Fruit fly (Drosophila melanogaster): ENCODE measurements around the gene Nha2.

DNA sequence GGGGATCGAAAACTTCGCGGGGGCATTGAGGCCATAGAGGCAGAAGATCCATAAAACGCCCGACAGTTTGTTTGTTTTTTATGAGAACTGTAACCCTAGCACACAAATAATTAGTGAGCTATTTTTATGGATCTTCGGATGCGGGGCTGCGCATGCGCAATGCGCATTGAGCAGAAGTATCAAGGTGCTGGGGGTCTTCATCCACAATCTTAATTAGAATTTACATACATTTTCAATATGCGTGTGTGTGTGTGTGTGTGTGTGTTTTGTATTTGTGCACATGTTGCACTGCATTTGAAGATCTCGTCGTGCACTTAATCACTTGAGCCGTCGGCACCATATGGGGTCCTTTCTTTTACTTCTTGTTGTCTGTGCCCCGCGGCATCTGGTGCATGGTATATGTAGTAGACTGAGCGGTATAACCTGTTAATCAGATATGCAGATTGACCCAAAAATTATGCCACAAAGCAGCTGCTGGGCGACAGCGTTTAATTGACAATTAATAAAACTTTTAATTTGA, 44.5 kb upstream of the Nha2 start:
- no peak for TF ChIP-seq rgr (GFP tag; optimal IDR thresholded peaks at IDR 0.05)
- TF ChIP-seq Myc (optimal IDR thresholded peaks at IDR 0.05) = no peak
- no peak for TF ChIP-seq OdsH (GFP tag; optimal IDR thresholded peaks at IDR 0.05)
- no peak for TF ChIP-seq psq (GFP tag; optimal IDR thresholded peaks at IDR 0.05)
- TF ChIP-seq jim (GFP tag; optimal IDR thresholded peaks at IDR 0.05) = no peak
- no peak for TF ChIP-seq Abd-B (GFP tag; optimal IDR thresholded peaks at IDR 0.05)
- no peak for TF ChIP-seq foxo (GFP tag; optimal IDR thresholded peaks at IDR 0.05)

All from whole organism, wandering third instar larva.